Fruit fly (Drosophila melanogaster) whole organism, prepupa: ENCODE results near the gene CG31244.
A peak's percentile ranks its signal among the peaks of the same experiment; 100 is the strongest.

Experiments
- Blimp-1 ChIP-seq: fragments of 200-800 bp; sonication (Bioruptor generic); optimal IDR thresholded peaks from 3 replicates; lab custom pipeline; 2017; ENCODE audit warnings: missing biosample characterization, missing genetic modification characterization, mild to moderate bottlenecking, moderate library complexity, missing genetic modification reagents
- CG10631 ChIP-seq: fragments of 200-800 bp; sonication (Bioruptor generic); optimal IDR thresholded peaks from 2 replicates; lab custom pipeline; 2016; ENCODE audit warnings: missing biosample characterization, missing genetic modification characterization
- CG10669 ChIP-seq: fragments of 200-800 bp; sonication (Bioruptor generic); optimal IDR thresholded peaks from 3 replicates; lab custom pipeline; 2018; ENCODE audit warnings: missing biosample characterization, mild to moderate bottlenecking, missing genetic modification characterization, moderate library complexity
- CG11902 ChIP-seq: fragments of 200-800 bp; sonication (Bioruptor generic); optimal IDR thresholded peaks from 3 replicates; lab custom pipeline; 2016; ENCODE audit warnings: missing biosample characterization, missing genetic modification characterization
- CG15336 ChIP-seq: fragments of 200-800 bp; sonication (Bioruptor generic); IDR thresholded peaks from 2 replicates; pipeline ENCODE4 v1.3.6; 2022; ENCODE audit warnings: missing biosample characterization, missing genetic modification characterization
- CG1621 ChIP-seq: fragments of 200-800 bp; sonication (Bioruptor generic); optimal IDR thresholded peaks from 3 replicates; lab custom pipeline; 2018; ENCODE audit warnings: missing biosample characterization, mild to moderate bottlenecking, missing genetic modification characterization
- CG16779 ChIP-seq: fragments of 200-800 bp; sonication (Bioruptor generic); optimal IDR thresholded peaks from 3 replicates; lab custom pipeline; 2017; ENCODE audit warnings: missing biosample characterization, mild to moderate bottlenecking, missing genetic modification characterization
- CG3032 ChIP-seq: fragments of 200-800 bp; optimal IDR thresholded peaks from 2 replicates; lab custom pipeline; 2019; ENCODE audit warnings: missing biosample characterization, mild to moderate bottlenecking, missing genetic modification characterization, moderate library complexity
- CG31627 ChIP-seq: fragments of 200-800 bp; sonication (Bioruptor generic); optimal IDR thresholded peaks from 3 replicates; lab custom pipeline; 2016; ENCODE audit warnings: missing biosample characterization, missing genetic modification characterization
- CG32006 ChIP-seq: fragments of 200-800 bp; sonication (Bioruptor generic); optimal IDR thresholded peaks from 3 replicates; lab custom pipeline; 2017; ENCODE audit warnings: missing biosample characterization, mild to moderate bottlenecking, missing genetic modification characterization
- CG34406 ChIP-seq: fragments of 200-800 bp; sonication (Bioruptor generic); optimal IDR thresholded peaks from 3 replicates; lab custom pipeline; 2016; ENCODE audit warnings: missing biosample characterization, missing genetic modification characterization
- CG3919 ChIP-seq: fragments of 200-800 bp; sonication (Bioruptor generic); optimal IDR thresholded peaks from 3 replicates; lab custom pipeline; 2016; ENCODE audit warnings: missing biosample characterization, missing genetic modification characterization
- CG6792 ChIP-seq: fragments of 200-800 bp; sonication (Bioruptor generic); optimal IDR thresholded peaks from 3 replicates; lab custom pipeline; 2016; ENCODE audit warnings: missing biosample characterization, missing genetic modification characterization
- CG6854 ChIP-seq: fragments of 200-800 bp; sonication (Bioruptor generic); optimal IDR thresholded peaks from 2 replicates; lab custom pipeline; 2017; ENCODE audit warnings: missing biosample characterization, mild to moderate bottlenecking, missing genetic modification characterization
- Eip75B ChIP-seq: fragments of 200-800 bp; sonication (Bioruptor generic); optimal IDR thresholded peaks from 3 replicates; lab custom pipeline; 2016; ENCODE audit warnings: missing biosample characterization, missing genetic modification characterization
- Eip78C ChIP-seq: fragments of 200-800 bp; sonication (Bioruptor generic); peaks from one replicate; lab custom pipeline; 2016; ENCODE audit warnings: missing biosample characterization, missing genetic modification characterization
- Eip93F ChIP-seq: fragments of 200-800 bp; sonication (Bioruptor generic); optimal IDR thresholded peaks from 2 replicates; lab custom pipeline; 2016; ENCODE audit warnings: missing biosample characterization, mild to moderate bottlenecking, missing genetic modification characterization
- Ets21C ChIP-seq: fragments of 200-800 bp; sonication (Bioruptor generic); optimal IDR thresholded peaks from 3 replicates; lab custom pipeline; 2016; ENCODE audit warnings: missing biosample characterization, missing genetic modification characterization
- Ets96B ChIP-seq: fragments of 200-800 bp; optimal IDR thresholded peaks from 2 replicates; lab custom pipeline; 2019; ENCODE audit warnings: missing biosample characterization, mild to moderate bottlenecking, missing genetic modification characterization, moderate library complexity
- Hr38 ChIP-seq: sonication (Bioruptor generic); optimal IDR thresholded peaks from 2 replicates; lab custom pipeline; 2016; ENCODE audit warnings: missing biosample characterization, missing genetic modification characterization
- Hr39 ChIP-seq: fragments of 200-800 bp; sonication (Bioruptor generic); optimal IDR thresholded peaks from 2 replicates; lab custom pipeline; 2016; ENCODE audit warnings: missing biosample characterization, missing genetic modification characterization
- Hr4 ChIP-seq: fragments of 200-800 bp; sonication (Bioruptor generic); optimal IDR thresholded peaks from 3 replicates; lab custom pipeline; 2016; ENCODE audit warnings: missing biosample characterization, missing genetic modification characterization
- Lpt ChIP-seq: fragments of 200-800 bp; sonication (Bioruptor generic); optimal IDR thresholded peaks from 3 replicates; lab custom pipeline; 2016; ENCODE audit warnings: missing biosample characterization, missing genetic modification characterization
- Smox ChIP-seq: fragments of 200-800 bp; sonication (Bioruptor generic); optimal IDR thresholded peaks from 3 replicates; lab custom pipeline; 2016; ENCODE audit warnings: missing biosample characterization, missing genetic modification characterization
- Sox14 ChIP-seq: fragments of 200-800 bp; sonication (Bioruptor generic); optimal IDR thresholded peaks from 3 replicates; lab custom pipeline; 2016; ENCODE audit warnings: missing biosample characterization, missing genetic modification characterization
- achi ChIP-seq: fragments of 200-800 bp; sonication (Bioruptor generic); optimal IDR thresholded peaks from 3 replicates; lab custom pipeline; 2016; ENCODE audit warnings: missing biosample characterization, missing genetic modification characterization
- acj6 ChIP-seq: fragments of 200-800 bp; sonication (Bioruptor generic); optimal IDR thresholded peaks from 3 replicates; lab custom pipeline; 2016; ENCODE audit warnings: missing biosample characterization, missing genetic modification characterization
- cyc ChIP-seq: fragments of 200-800 bp; sonication (Bioruptor generic); optimal IDR thresholded peaks from 3 replicates; lab custom pipeline; 2016; ENCODE audit warnings: missing biosample characterization, missing genetic modification characterization
- dac ChIP-seq: fragments of 200-800 bp; sonication (Bioruptor generic); optimal IDR thresholded peaks from 2 replicates; lab custom pipeline; 2017; ENCODE audit warnings: missing biosample characterization, mild to moderate bottlenecking, missing genetic modification characterization
- dsx ChIP-seq: fragments of 200-800 bp; optimal IDR thresholded peaks from 3 replicates; lab custom pipeline; 2019; ENCODE audit warnings: missing biosample characterization, mild to moderate bottlenecking, missing genetic modification characterization, moderate library complexity; ENCODE audit not compliant: poor library complexity, severe bottlenecking
- eg ChIP-seq: fragments of 200-800 bp; sonication (Bioruptor generic); IDR thresholded peaks from 3 replicates; pipeline ENCODE4 v1.3.6; 2022; ENCODE audit warnings: missing biosample characterization, missing genetic modification characterization
- esn ChIP-seq: fragments of 200-800 bp; sonication (Bioruptor generic); optimal IDR thresholded peaks from 2 replicates; lab custom pipeline; 2016; ENCODE audit warnings: missing biosample characterization, mild to moderate bottlenecking, missing genetic modification characterization, moderate library complexity
- fd59A ChIP-seq: fragments of 200-800 bp; sonication (Bioruptor generic); optimal IDR thresholded peaks from 2 replicates; lab custom pipeline; 2017; ENCODE audit warnings: missing biosample characterization, mild to moderate bottlenecking, missing genetic modification characterization, missing genetic modification reagents
- fd85E ChIP-seq: fragments of 200-800 bp; sonication (Bioruptor generic); optimal IDR thresholded peaks from 3 replicates; lab custom pipeline; 2016; ENCODE audit warnings: missing biosample characterization, missing genetic modification characterization
- fkh ChIP-seq: fragments of 200-800 bp; sonication (Bioruptor generic); optimal IDR thresholded peaks from 3 replicates; lab custom pipeline; 2017; ENCODE audit warnings: missing biosample characterization, mild to moderate bottlenecking, missing genetic modification characterization, moderate library complexity
- net ChIP-seq: fragments of 200-800 bp; sonication (Bioruptor generic); optimal IDR thresholded peaks from 3 replicates; lab custom pipeline; 2016; ENCODE audit warnings: missing biosample characterization, missing genetic modification characterization
- salr ChIP-seq, 2 experiments: fragments of 200-800 bp; sonication (Bioruptor generic); optimal IDR thresholded peaks; 3 replicates each; lab custom pipeline; 2016 to 2018; ENCODE audit warnings: missing biosample characterization in 2 of 2, missing genetic modification characterization in 2 of 2, mild to moderate bottlenecking in 1 of 2
- spab ChIP-seq: fragments of 200-800 bp; sonication (Bioruptor generic); optimal IDR thresholded peaks from 2 replicates; lab custom pipeline; 2017; ENCODE audit warnings: missing biosample characterization, mild to moderate bottlenecking, missing genetic modification characterization, missing genetic modification reagents
- svp ChIP-seq: fragments of 200-800 bp; sonication (Bioruptor generic); peaks from one replicate; lab custom pipeline; 2016; ENCODE audit warnings: missing biosample characterization, missing genetic modification characterization
- topi ChIP-seq: fragments of 200-800 bp; sonication (Bioruptor generic); optimal IDR thresholded peaks from 3 replicates; lab custom pipeline; 2016; ENCODE audit warnings: missing biosample characterization, missing genetic modification characterization
- vri ChIP-seq: fragments of 200-800 bp; sonication (Bioruptor generic); optimal IDR thresholded peaks from 3 replicates; lab custom pipeline; 2016; ENCODE audit warnings: missing biosample characterization, mild to moderate bottlenecking, missing genetic modification characterization

The CG31244 gene

dm6 chr3R:19362879-19363278, 35.5 kb downstream of the CG31244 start (continued):
- TF ChIP-seq Ets96B (tag; lab: Kevin White, UChicago) (no peak), CG31627 (peak; percentile 17), Hr4 (GFP tag; lab: Kevin White, UChicago) (peak; percentile 15), CG32006 (GFP tag; lab: Kevin White, UChicago) (peak; percentile 12), Hr39 (peak; percentile 35), salr (GFP tag; optimal IDR thresholded peaks at IDR 0.05; lab: Kevin White, UChicago) (no peak), acj6 (peak; percentile 38), dac (GFP tag; lab: Kevin White, UChicago) (no peak), CG6854 (GFP tag; lab: Kevin White, UChicago) (no peak), fd59A (GFP tag; lab: Kevin White, UChicago) (no peak), Ets21C (GFP tag; lab: Kevin White, UChicago) (no peak), achi (GFP tag; lab: Kevin White, UChicago) (peak; percentile 20), CG3032 (tag; lab: Kevin White, UChicago) (no peak), CG11902 (GFP tag; lab: Kevin White, UChicago) (no peak), CG15336 (GFP tag; lab: Robert Waterston, UW) (no peak), CG10631 (GFP tag; lab: Kevin White, UChicago) (no peak), Hr38 (GFP tag; lab: Kevin White, UChicago) (no peak), eg (GFP tag; lab: Robert Waterston, UW) (no peak), CG10669 (GFP tag; lab: Kevin White, UChicago) (no peak), Blimp-1 (GFP tag; lab: Kevin White, UChicago) (peak; percentile 28), CG1621 (tag; lab: Kevin White, UChicago) (no peak), fd85E (GFP tag; lab: Kevin White, UChicago) (no peak), Sox14 (no peak), CG34406 (GFP tag; lab: Kevin White, UChicago) (peak; percentile 50), topi (GFP tag; lab: Kevin White, UChicago) (no peak), svp (GFP tag; lab: Kevin White, UChicago) (no peak), dsx (no peak), fkh (GFP tag; lab: Kevin White, UChicago) (no peak), CG6792 (peak; percentile 21), CG16779 (tag; lab: Kevin White, UChicago) (no peak), CG3919 (no peak)

dm6 chr3R:19353751-19354150, 44.6 kb downstream of the CG31244 start, which contains the start of gene CG43203:
CG43203 (plus strand) TSS chr3R:19354051.
- TF ChIP-seq fkh (GFP tag; lab: Kevin White, UChicago) = no peak
- no peak for TF ChIP-seq cyc
- no peak for TF ChIP-seq vri (GFP tag; lab: Kevin White, UChicago)
- no peak for TF ChIP-seq topi (GFP tag; lab: Kevin White, UChicago)
- TF ChIP-seq dac (GFP tag; lab: Kevin White, UChicago) = no peak
- TF ChIP-seq Eip75B = no peak
- peak; percentile 55 for TF ChIP-seq svp (GFP tag; lab: Kevin White, UChicago)
- peak; percentile 36 for TF ChIP-seq Eip78C
- no peak for TF ChIP-seq Smox (GFP tag; lab: Kevin White, UChicago)

- no peak for TF ChIP-seq Eip75B
- TF ChIP-seq fkh (GFP tag; lab: Kevin White, UChicago) = no peak
- TF ChIP-seq Lpt (GFP tag; lab: Kevin White, UChicago) = no peak
- TF ChIP-seq fd85E (GFP tag; lab: Kevin White, UChicago) = no peak
- no peak for TF ChIP-seq Hr4 (GFP tag; lab: Kevin White, UChicago)
- no peak for TF ChIP-seq Smox (GFP tag; lab: Kevin White, UChicago)
- TF ChIP-seq spab (GFP tag; lab: Kevin White, UChicago) = no peak
- TF ChIP-seq Eip93F = no peak
- TF ChIP-seq net = no peak
- no peak for TF ChIP-seq esn (GFP tag; lab: Kevin White, UChicago)
- TF ChIP-seq CG16779 (tag; lab: Kevin White, UChicago) = no peak
- TF ChIP-seq dac (GFP tag; lab: Kevin White, UChicago) = no peak
These were observed 46.2 kb downstream of the CG31244 start for dm6 chr3R:19352121-19352520.
